Worm (Caenorhabditis elegans) whole organism, L4 larva: ENCODE measurements around the gene rsp-3.

ENCODE experiments used
- Y48G9A.11 ChIP-seq: fragments of 200-800 bp; sonication (Bioruptor generic); IDR thresholded peaks from 2 replicates; pipeline ENCODE4 v1.3.6; 2022; ENCODE audit warnings: missing genetic modification reagents, missing genetic modification characterization, missing compliant biosample characterization
- ZK337.2 ChIP-seq: fragments of 200-800 bp; sonication (Bioruptor generic); IDR thresholded peaks from 2 replicates; pipeline ENCODE4 v1.3.6; 2022; ENCODE audit warnings: missing genetic modification reagents, missing genetic modification characterization, missing compliant biosample characterization
- ZK546.5 ChIP-seq, 2 experiments: sonication (generic microtip); optimal IDR thresholded peaks; 2 replicates each; lab custom pipeline; 2017; ENCODE audit warnings: missing biosample characterization in 2 of 2, missing genetic modification characterization in 2 of 2
- ama-1 ChIP-seq: fragments of 150-350 bp; optimal IDR thresholded peaks from 2 replicates; lab custom pipeline; 2014; ENCODE audit warnings: inconsistent platforms, mixed read lengths
- ceh-20 ChIP-seq: fragments of 200-800 bp; sonication (Bioruptor generic); IDR thresholded peaks from 2 replicates; pipeline ENCODE4 v1.3.6; 2022; ENCODE audit warnings: missing genetic modification reagents, missing genetic modification characterization, missing compliant biosample characterization
- ceh-28 ChIP-seq: fragments of 150-350 bp; optimal IDR thresholded peaks from 2 replicates; lab custom pipeline; 2014; ENCODE audit warnings: missing biosample characterization, missing genetic modification reagents, missing genetic modification characterization
- jun-1 ChIP-seq: fragments of 150-350 bp; optimal IDR thresholded peaks from 2 replicates; lab custom pipeline; 2014; ENCODE audit warnings: missing biosample characterization, missing genetic modification reagents, missing genetic modification characterization
- lin-38 ChIP-seq: fragments of 200-800 bp; sonication (Bioruptor generic); IDR thresholded peaks from 2 replicates; pipeline ENCODE4 v1.3.6; 2022; ENCODE audit warnings: missing genetic modification reagents, missing genetic modification characterization, missing compliant biosample characterization
- lsy-2 ChIP-seq, 2 experiments: fragments of 150-350 bp in 1 of 2; sonication (generic microtip) in 1 of 2; optimal IDR thresholded peaks; 2 replicates each; lab custom pipeline; 2014 to 2017; ENCODE audit warnings: missing biosample characterization in 2 of 2, missing genetic modification characterization in 2 of 2
- nhr-28 ChIP-seq: fragments of 150-350 bp; optimal IDR thresholded peaks from 2 replicates; lab custom pipeline; 2014; ENCODE audit warnings: missing biosample characterization, missing genetic modification characterization
- nhr-76 ChIP-seq: fragments of 150-350 bp; optimal IDR thresholded peaks from 2 replicates; lab custom pipeline; 2014; ENCODE audit warnings: missing biosample characterization, missing genetic modification characterization
- pha-4 ChIP-seq, 2 experiments: fragments of 150-350 bp in 1 of 2; fragments of 200-800 bp in 1 of 2; sonication (Bioruptor generic) in 1 of 2; IDR thresholded peaks in 1 of 2; optimal IDR thresholded peaks in 1 of 2; 2 replicates each; pipeline versions ENCODE4 v1.3.6 to Lab custom; 2014 to 2022; ENCODE audit warnings: missing genetic modification characterization in 2 of 2, missing genetic modification reagents in 2 of 2, missing biosample characterization in 1 of 2, missing compliant biosample characterization in 1 of 2
- saeg-2 ChIP-seq: fragments of 200-800 bp; sonication (Bioruptor generic); IDR thresholded peaks from 2 replicates; pipeline ENCODE4 v1.3.6; 2022; ENCODE audit warnings: missing genetic modification reagents, missing genetic modification characterization, missing compliant biosample characterization
- snpc-4 ChIP-seq: fragments of 150-350 bp; optimal IDR thresholded peaks from 2 replicates; lab custom pipeline; 2014; ENCODE audit warnings: missing biosample characterization, missing genetic modification characterization

ce11 chrIII:12668821-12669220 is 18.9 kb downstream of the rsp-3 start:
- no peak for TF ChIP-seq ZK337.2 (GFP tag; lab: Robert Waterston, UW)
- no peak for TF ChIP-seq lsy-2 (tag; optimal IDR thresholded peaks at IDR 0.05; lab: Kevin White, UChicago)
- TF ChIP-seq pha-4 (GFP tag; IDR thresholded peaks at IDR 0.05; lab: Robert Waterston, UW): no peak
- no peak for TF ChIP-seq pha-4 (tag; optimal IDR thresholded peaks at IDR 0.05; lab: Kevin White, UChicago)
- no peak for TF ChIP-seq Y48G9A.11 (GFP tag; lab: Robert Waterston, UW)
- no peak for TF ChIP-seq snpc-4 (tag; lab: Kevin White, UChicago)
- no peak for TF ChIP-seq ZK546.5 (tag; optimal IDR thresholded peaks at IDR 0.05; lab: Kevin White, UChicago)
- no peak for TF ChIP-seq lin-38 (GFP tag; lab: Robert Waterston, UW)
- no peak for TF ChIP-seq jun-1 (tag; lab: Kevin White, UChicago)
- TF ChIP-seq ceh-20 (GFP tag; lab: Robert Waterston, UW): no peak
- TF ChIP-seq nhr-76 (tag; lab: Kevin White, UChicago): no peak
- no peak for TF ChIP-seq saeg-2 (GFP tag; lab: Robert Waterston, UW)
- no peak for TF ChIP-seq nhr-28
- TF ChIP-seq ama-1: no peak
- TF ChIP-seq ceh-28: no peak
